Worm (Caenorhabditis elegans) whole organism, early embryonic: Measurements from ENCODE around the gene F28H6.4.

Experiments used
- B0310.2 ChIP-seq: sonication (generic microtip); optimal IDR thresholded peaks from 2 replicates; lab custom pipeline; 2016; ENCODE audit warnings: mild to moderate bottlenecking, missing genetic modification characterization, missing compliant biosample characterization
- ama-1 ChIP-seq: fragments of 150-350 bp; optimal IDR thresholded peaks from 2 replicates; lab custom pipeline; 2014
- ceh-13 ChIP-seq: fragments of 200-800 bp; sonication (Bioruptor generic); optimal IDR thresholded peaks from 2 replicates; lab custom pipeline; 2018; ENCODE audit warnings: mild to moderate bottlenecking, missing genetic modification characterization, missing compliant biosample characterization
- ceh-36 ChIP-seq: sonication (generic microtip); optimal IDR thresholded peaks from 2 replicates; lab custom pipeline; 2016; ENCODE audit warnings: missing genetic modification characterization, inconsistent platforms, missing compliant biosample characterization
- ets-7 ChIP-seq: sonication (generic microtip); optimal IDR thresholded peaks from 2 replicates; lab custom pipeline; 2016; ENCODE audit warnings: missing genotype, missing genetic modification characterization, missing compliant biosample characterization
- flt-1 ChIP-seq: fragments of 200-800 bp; sonication (Bioruptor generic); IDR thresholded peaks from 2 replicates; pipeline ENCODE4 v1.3.6; 2022; ENCODE audit warnings: missing genetic modification characterization, missing compliant biosample characterization
- hmbx-1 ChIP-seq: sonication (generic microtip); optimal IDR thresholded peaks from 2 replicates; lab custom pipeline; 2016; ENCODE audit warnings: mild to moderate bottlenecking, missing genetic modification characterization, missing compliant biosample characterization
- hmg-4 ChIP-seq: fragments of 200-800 bp; sonication (Bioruptor generic); optimal IDR thresholded peaks from 2 replicates; lab custom pipeline; 2018; ENCODE audit warnings: mild to moderate bottlenecking, missing genetic modification characterization, missing compliant biosample characterization
- hnd-1 ChIP-seq: sonication (generic microtip); optimal IDR thresholded peaks from 2 replicates; lab custom pipeline; 2016; ENCODE audit warnings: missing genetic modification characterization, missing compliant biosample characterization
- scrt-1 ChIP-seq: fragments of 200-800 bp; sonication (Bioruptor generic); IDR thresholded peaks from 2 replicates; pipeline ENCODE4 v1.3.6; 2022; ENCODE audit warnings: missing genetic modification characterization, missing compliant biosample characterization
- sea-1 ChIP-seq: fragments of 200-800 bp; sonication (Bioruptor generic); conservative IDR thresholded peaks from 2 replicates; pipeline ENCODE4 v1.3.6; 2022; ENCODE audit warnings: missing genetic modification characterization, missing compliant biosample characterization
- tbx-11 ChIP-seq: fragments of 200-800 bp; sonication (Bioruptor generic); IDR thresholded peaks from 2 replicates; pipeline ENCODE4 v1.3.6; 2022; ENCODE audit warnings: missing genetic modification characterization, missing compliant biosample characterization
- tbx-37 ChIP-seq: fragments of 200-800 bp; sonication (Bioruptor generic); conservative IDR thresholded peaks from 2 replicates; pipeline ENCODE4 v1.3.6; 2022; ENCODE audit warnings: missing genetic modification reagents, missing genetic modification characterization, missing compliant biosample characterization

- TF ChIP-seq sea-1 (GFP tag; lab: Robert Waterston, UW) = no peak
- no peak for TF ChIP-seq ama-1
- no peak for TF ChIP-seq hnd-1 (tag; lab: Kevin White, UChicago)
- TF ChIP-seq B0310.2 = no peak
- no peak for TF ChIP-seq flt-1 (GFP tag; lab: Robert Waterston, UW)
- TF ChIP-seq tbx-11 = no peak
- no peak for TF ChIP-seq hmbx-1
- no peak for TF ChIP-seq tbx-37 (GFP tag; lab: Robert Waterston, UW)
- TF ChIP-seq scrt-1 (GFP tag; lab: Robert Waterston, UW) = no peak
- TF ChIP-seq ceh-13 (GFP tag; lab: Kevin White, UChicago) = no peak
- TF ChIP-seq ceh-36 (tag; lab: Kevin White, UChicago) = no peak
- TF ChIP-seq ets-7 (tag; lab: Kevin White, UChicago) = no peak
- TF ChIP-seq hmg-4 (GFP tag; lab: Kevin White, UChicago) = no peak
These were observed 54.8 kb downstream of the F28H6.4 start for ce11 chrX:14182514-14182913.
